Fruit fly (Drosophila melanogaster) whole organism, embryonic: ENCODE measurements around the gene CG12009.

Experiments used
- Aef1 ChIP-seq: fragments of 200-800 bp; sonication (Bioruptor generic); IDR thresholded peaks from 3 replicates; pipeline ENCODE4 v1.3.6; 2022; ENCODE audit warnings: missing biosample characterization, missing genetic modification characterization
- Antp ChIP-seq: fragments of 200-800 bp; sonication (Bioruptor generic); optimal IDR thresholded peaks from 3 replicates; lab custom pipeline; 2016; ENCODE audit warnings: missing biosample characterization, missing genetic modification characterization
- Asciz ChIP-seq: fragments of 200-800 bp; sonication (Bioruptor generic); optimal IDR thresholded peaks from 2 replicates; lab custom pipeline; 2017; ENCODE audit warnings: missing biosample characterization, mild to moderate bottlenecking, missing genetic modification characterization, missing genetic modification reagents
- BEAF-32 ChIP-seq: fragments of 200-800 bp; sonication (Bioruptor generic); optimal IDR thresholded peaks from 3 replicates; lab custom pipeline; 2017; ENCODE audit warnings: missing biosample characterization, missing genetic modification characterization, mild to moderate bottlenecking, moderate library complexity, missing genetic modification reagents
- Blimp-1 ChIP-seq: fragments of 200-800 bp; sonication (Bioruptor generic); optimal IDR thresholded peaks from 3 replicates; lab custom pipeline; 2018; ENCODE audit warnings: missing biosample characterization, missing genetic modification characterization, mild to moderate bottlenecking, moderate library complexity, missing genetic modification reagents
- BtbVII ChIP-seq: fragments of 200-800 bp; sonication (Bioruptor generic); optimal IDR thresholded peaks from 3 replicates; lab custom pipeline; 2017; ENCODE audit warnings: missing biosample characterization, mild to moderate bottlenecking, missing genetic modification characterization
- CG10366 ChIP-seq: fragments of 200-800 bp; sonication (Bioruptor generic); IDR thresholded peaks from 2 replicates; pipeline ENCODE4 v1.3.6; 2022; ENCODE audit warnings: missing biosample characterization, missing genetic modification characterization
- CG10431 ChIP-seq: fragments of 200-800 bp; sonication (Bioruptor generic); optimal IDR thresholded peaks from 3 replicates; lab custom pipeline; 2018; ENCODE audit warnings: missing biosample characterization, mild to moderate bottlenecking, missing genetic modification characterization
- CG11398 ChIP-seq: fragments of 200-800 bp; sonication (Bioruptor generic); optimal IDR thresholded peaks from 2 replicates; lab custom pipeline; 2016; ENCODE audit warnings: missing biosample characterization, missing genetic modification characterization
- CG11456 ChIP-seq: fragments of 200-800 bp; sonication (Bioruptor generic); IDR thresholded peaks from 3 replicates; pipeline ENCODE4 v1.3.6; 2022; ENCODE audit warnings: missing biosample characterization, missing genetic modification characterization
- CG11696 ChIP-seq: fragments of 200-800 bp; sonication (Bioruptor generic); IDR thresholded peaks from 2 replicates; pipeline ENCODE4 v1.3.6; 2022; ENCODE audit warnings: missing biosample characterization, missing genetic modification characterization
- CG12104 ChIP-seq: fragments of 200-800 bp; sonication (Bioruptor generic); optimal IDR thresholded peaks from 3 replicates; lab custom pipeline; 2016; ENCODE audit warnings: missing biosample characterization, missing genetic modification characterization
- CG12299 ChIP-seq: fragments of 200-800 bp; sonication (Bioruptor generic); optimal IDR thresholded peaks from 2 replicates; lab custom pipeline; 2018; ENCODE audit warnings: missing biosample characterization, mild to moderate bottlenecking, missing genetic modification characterization
- CG12391 ChIP-seq: fragments of 200-800 bp; sonication (Bioruptor generic); optimal IDR thresholded peaks from 3 replicates; lab custom pipeline; 2018; ENCODE audit warnings: missing biosample characterization, mild to moderate bottlenecking, missing genetic modification characterization, moderate library complexity
- CG15269 ChIP-seq: fragments of 200-800 bp; sonication (Bioruptor generic); optimal IDR thresholded peaks from 2 replicates; lab custom pipeline; 2018; ENCODE audit warnings: missing biosample characterization, mild to moderate bottlenecking, missing genetic modification characterization, moderate library complexity
- CG17385 ChIP-seq: fragments of 200-800 bp; sonication (Bioruptor generic); optimal IDR thresholded peaks from 3 replicates; lab custom pipeline; 2018; ENCODE audit warnings: missing biosample characterization, mild to moderate bottlenecking, missing genetic modification characterization
- CG17829 ChIP-seq: fragments of 200-800 bp; optimal IDR thresholded peaks from 2 replicates; lab custom pipeline; 2019; ENCODE audit warnings: missing biosample characterization, mild to moderate bottlenecking, missing genetic modification characterization, moderate library complexity
- CG2889 ChIP-seq: fragments of 200-800 bp; sonication (Bioruptor generic); IDR thresholded peaks from 3 replicates; pipeline ENCODE4 v1.3.6; 2022; ENCODE audit warnings: missing biosample characterization, missing genetic modification characterization
- CG30403 ChIP-seq: fragments of 200-800 bp; sonication (Bioruptor generic); optimal IDR thresholded peaks from 3 replicates; lab custom pipeline; 2016; ENCODE audit warnings: missing biosample characterization, missing genetic modification characterization
- CG3847 ChIP-seq: fragments of 200-800 bp; sonication (Bioruptor generic); IDR thresholded peaks from 2 replicates; pipeline ENCODE4 v1.3.6; 2022; ENCODE audit warnings: missing biosample characterization, missing genetic modification characterization
- CG4282 ChIP-seq: fragments of 200-800 bp; sonication (Bioruptor generic); optimal IDR thresholded peaks from 2 replicates; lab custom pipeline; 2016; ENCODE audit warnings: missing biosample characterization, missing genetic modification characterization
- CG4360 ChIP-seq: fragments of 200-800 bp; sonication (Bioruptor generic); IDR thresholded peaks from 2 replicates; pipeline ENCODE4 v1.3.6; 2022; ENCODE audit warnings: missing biosample characterization, missing genetic modification characterization
- CG7839 ChIP-seq: fragments of 200-800 bp; sonication (Bioruptor generic); optimal IDR thresholded peaks from 3 replicates; lab custom pipeline; 2018; ENCODE audit warnings: missing biosample characterization, mild to moderate bottlenecking, missing genetic modification characterization, moderate library complexity
- CG8765 ChIP-seq: fragments of 200-800 bp; sonication (Bioruptor generic); IDR thresholded peaks from 2 replicates; pipeline ENCODE4 v1.3.6; 2022; ENCODE audit warnings: missing biosample characterization, missing genetic modification characterization
- CG9437 ChIP-seq: fragments of 200-800 bp; sonication (Bioruptor generic); optimal IDR thresholded peaks from 2 replicates; lab custom pipeline; 2018; ENCODE audit warnings: missing biosample characterization, mild to moderate bottlenecking, missing genetic modification characterization
- Chrac-16 ChIP-seq: fragments of 200-800 bp; sonication (Bioruptor generic); optimal IDR thresholded peaks from 3 replicates; lab custom pipeline; 2016; ENCODE audit warnings: missing biosample characterization, missing genetic modification characterization
- Dll ChIP-seq: fragments of 200-800 bp; sonication (Bioruptor generic); IDR thresholded peaks from 4 replicates; pipeline ENCODE4 v1.3.6; 2022; ENCODE audit warnings: missing biosample characterization, missing genetic modification characterization; ENCODE audit not compliant: partially characterized antibody
- HLH4C ChIP-seq: fragments of 200-800 bp; sonication (Bioruptor generic); IDR thresholded peaks from 3 replicates; pipeline ENCODE4 v1.3.6; 2022; ENCODE audit warnings: missing biosample characterization, missing genetic modification characterization; ENCODE audit not compliant: partially characterized antibody
- Hmx ChIP-seq: fragments of 200-800 bp; sonication (Bioruptor generic); optimal IDR thresholded peaks from 2 replicates; lab custom pipeline; 2016; ENCODE audit warnings: missing biosample characterization, missing genetic modification characterization
- MBD-R2 ChIP-seq: fragments of 200-800 bp; sonication (Bioruptor generic); IDR thresholded peaks from 2 replicates; pipeline ENCODE4 v1.3.6; 2022; ENCODE audit warnings: missing biosample characterization, missing genetic modification characterization
- Neu2 ChIP-seq: fragments of 200-800 bp; sonication (Bioruptor generic); optimal IDR thresholded peaks from 3 replicates; lab custom pipeline; 2016; ENCODE audit warnings: missing biosample characterization, missing genetic modification characterization, borderline replicate concordance
- Oli ChIP-seq: fragments of 200-800 bp; sonication (Bioruptor generic); optimal IDR thresholded peaks from 2 replicates; lab custom pipeline; 2018; ENCODE audit warnings: missing biosample characterization, mild to moderate bottlenecking, missing genetic modification characterization, moderate library complexity
- Opbp ChIP-seq: fragments of 200-800 bp; sonication (Bioruptor generic); IDR thresholded peaks from 3 replicates; pipeline ENCODE4 v1.3.6; 2022; ENCODE audit warnings: missing biosample characterization, missing genetic modification characterization; ENCODE audit not compliant: partially characterized antibody
- Sox100B ChIP-seq: fragments of 200-800 bp; sonication (Bioruptor generic); optimal IDR thresholded peaks from 3 replicates; lab custom pipeline; 2018; ENCODE audit warnings: missing biosample characterization, mild to moderate bottlenecking, missing genetic modification characterization
- Sox102F ChIP-seq: fragments of 200-800 bp; sonication (Bioruptor generic); optimal IDR thresholded peaks from 2 replicates; lab custom pipeline; 2018; ENCODE audit warnings: missing biosample characterization, mild to moderate bottlenecking, missing genetic modification characterization, moderate library complexity
- ab ChIP-seq: fragments of 200-800 bp; sonication (Bioruptor generic); optimal IDR thresholded peaks from 2 replicates; lab custom pipeline; 2016; ENCODE audit warnings: missing biosample characterization, missing genetic modification characterization
- al ChIP-seq: fragments of 200-800 bp; sonication (Bioruptor generic); IDR thresholded peaks from 2 replicates; pipeline ENCODE4 v1.3.6; 2022; ENCODE audit warnings: missing biosample characterization, missing genetic modification characterization
- ap ChIP-seq: fragments of 200-800 bp; sonication (Bioruptor generic); IDR thresholded peaks from 2 replicates; pipeline ENCODE4 v1.3.6; 2022; ENCODE audit warnings: missing biosample characterization, missing genetic modification characterization
- corto ChIP-seq: fragments of 200-800 bp; sonication (Bioruptor generic); optimal IDR thresholded peaks from 2 replicates; lab custom pipeline; 2016; ENCODE audit warnings: missing biosample characterization, mild to moderate bottlenecking, missing genetic modification characterization, moderate library complexity
- crol ChIP-seq: fragments of 200-800 bp; sonication (Bioruptor generic); IDR thresholded peaks from 2 replicates; pipeline ENCODE4 v1.3.6; 2022; ENCODE audit warnings: missing biosample characterization, missing genetic modification characterization
- fd102C ChIP-seq: fragments of 200-800 bp; sonication (Bioruptor generic); optimal IDR thresholded peaks from 2 replicates; lab custom pipeline; 2018; ENCODE audit warnings: missing biosample characterization, mild to moderate bottlenecking, missing genetic modification characterization, moderate library complexity
- fd96Cb ChIP-seq: fragments of 200-800 bp; sonication (Bioruptor generic); optimal IDR thresholded peaks from 2 replicates; lab custom pipeline; 2018; ENCODE audit warnings: missing biosample characterization, mild to moderate bottlenecking, missing genetic modification characterization, moderate library complexity
- gcm ChIP-seq: fragments of 200-800 bp; sonication (Bioruptor generic); optimal IDR thresholded peaks from 2 replicates; lab custom pipeline; 2019; ENCODE audit warnings: missing biosample characterization, mild to moderate bottlenecking, missing genetic modification characterization, moderate library complexity
- nerfin-1 ChIP-seq: fragments of 200-800 bp; sonication (Bioruptor generic); optimal IDR thresholded peaks from 3 replicates; lab custom pipeline; 2019; ENCODE audit warnings: missing biosample characterization, mild to moderate bottlenecking, missing genetic modification characterization, moderate library complexity
- onecut ChIP-seq: fragments of 200-800 bp; sonication (Bioruptor generic); IDR thresholded peaks from 2 replicates; pipeline ENCODE4 v1.3.6; 2022; ENCODE audit warnings: missing biosample characterization, missing genetic modification characterization
- pho ChIP-seq: fragments of 200-800 bp; sonication (Bioruptor generic); optimal IDR thresholded peaks from 2 replicates; lab custom pipeline; 2016; ENCODE audit warnings: missing biosample characterization, missing genetic modification characterization
- pnt ChIP-seq: fragments of 200-800 bp; sonication (Bioruptor generic); optimal IDR thresholded peaks from 3 replicates; lab custom pipeline; 2016; ENCODE audit warnings: missing biosample characterization, missing genetic modification characterization
- so ChIP-seq: fragments of 200-800 bp; sonication (Bioruptor generic); IDR thresholded peaks from 3 replicates; pipeline ENCODE4 v1.3.6; 2022; ENCODE audit warnings: missing biosample characterization, missing genetic modification characterization
- trh ChIP-seq: fragments of 200-800 bp; sonication (Bioruptor generic); optimal IDR thresholded peaks from 2 replicates; lab custom pipeline; 2016; ENCODE audit warnings: missing biosample characterization, missing genetic modification characterization
- tup ChIP-seq: fragments of 200-800 bp; sonication (Bioruptor generic); optimal IDR thresholded peaks from 2 replicates; lab custom pipeline; 2016; ENCODE audit warnings: missing biosample characterization, mild to moderate bottlenecking, missing genetic modification characterization, moderate library complexity
- z ChIP-seq: fragments of 200-800 bp; sonication (Bioruptor generic); IDR thresholded peaks from 3 replicates; pipeline ENCODE4 v1.3.6; 2022; ENCODE audit warnings: missing biosample characterization, missing genetic modification characterization

The CG12009 gene

dm6 chr3L:3303087-3303526, 11.8 kb downstream of the CG12009 start, which contains the start of gene CG14968 (continued):
- TF ChIP-seq CG15269, result peak; percentile 97
- peak; percentile 94 for TF ChIP-seq al (GFP tag; lab: Robert Waterston, UW)
- TF ChIP-seq CG12391 (tag; lab: Kevin White, UChicago), result peak; percentile 96
- TF ChIP-seq CG8765, result peak; percentile 88
- peak; percentile 95 for TF ChIP-seq ap
- TF ChIP-seq Hmx, result no peak
- TF ChIP-seq ab (GFP tag; lab: Kevin White, UChicago), result no peak
- peak; percentile 52 for TF ChIP-seq CG11398
- peak; percentile 95 for TF ChIP-seq Aef1 (GFP tag; lab: Robert Waterston, UW)
- TF ChIP-seq CG9437 (GFP tag; lab: Kevin White, UChicago), result peak; percentile 83
- TF ChIP-seq CG12299 (tag; lab: Kevin White, UChicago), result peak; percentile 87
- peak; percentile 93 for TF ChIP-seq CG30403 (GFP tag; lab: Kevin White, UChicago)
- TF ChIP-seq CG4282 (GFP tag; lab: Kevin White, UChicago), result no peak
- peak; percentile 97 for TF ChIP-seq Sox102F (GFP tag; lab: Kevin White, UChicago)
- TF ChIP-seq HLH4C (GFP tag; lab: Robert Waterston, UW), result no peak
- peak; percentile 97 for TF ChIP-seq CG10366 (GFP tag; lab: Robert Waterston, UW)
- TF ChIP-seq CG11696 (GFP tag; lab: Robert Waterston, UW), result peak; percentile 91
- peak; percentile 70 for TF ChIP-seq crol
- TF ChIP-seq pho (GFP tag; lab: Kevin White, UChicago), result peak; percentile 78
- TF ChIP-seq Chrac-16 (GFP tag; lab: Kevin White, UChicago), result peak; percentile 91
- TF ChIP-seq gcm (GFP tag; lab: Kevin White, UChicago), result peak; percentile 79
- peak; percentile 88 for TF ChIP-seq BtbVII (GFP tag; lab: Kevin White, UChicago)
- peak; percentile 91 for TF ChIP-seq corto (GFP tag; lab: Kevin White, UChicago)
- peak; percentile 97 for TF ChIP-seq CG11456 (GFP tag; lab: Robert Waterston, UW)
- peak; percentile 62; the same call in 1 of the 3 replicates for TF ChIP-seq z
- TF ChIP-seq Opbp (GFP tag; lab: Robert Waterston, UW), result no peak
- peak; percentile 86 for TF ChIP-seq onecut (GFP tag; lab: Robert Waterston, UW)
- peak; percentile 87 for TF ChIP-seq tup (GFP tag; lab: Kevin White, UChicago)
- peak; percentile 95 for TF ChIP-seq CG7839 (tag; lab: Kevin White, UChicago)
- peak; percentile 97 for TF ChIP-seq so (GFP tag; lab: Robert Waterston, UW)
- TF ChIP-seq CG4360 (GFP tag; lab: Robert Waterston, UW), result peak; percentile 67
- TF ChIP-seq nerfin-1 (tag; lab: Kevin White, UChicago), result peak; percentile 82
- TF ChIP-seq Oli (tag; lab: Kevin White, UChicago), result peak; percentile 93
- peak; percentile 86 for TF ChIP-seq Sox100B (GFP tag; lab: Kevin White, UChicago)
- TF ChIP-seq BEAF-32 (GFP tag; lab: Kevin White, UChicago), result no peak
- no peak for TF ChIP-seq fd102C (GFP tag; lab: Kevin White, UChicago)
- peak; percentile 94 for TF ChIP-seq fd96Cb
- TF ChIP-seq CG17385 (GFP tag; lab: Kevin White, UChicago), result peak; percentile 91
- TF ChIP-seq Dll (GFP tag; lab: Robert Waterston, UW), result no peak
- TF ChIP-seq MBD-R2 (GFP tag; lab: Robert Waterston, UW), result peak; percentile 93
- TF ChIP-seq CG10431, result peak; percentile 54
- peak; percentile 93 for TF ChIP-seq CG2889
- TF ChIP-seq CG17829, result peak; percentile 91
- TF ChIP-seq Asciz, result peak; percentile 88
- peak; percentile 19 for TF ChIP-seq pnt (GFP tag; lab: Kevin White, UChicago)
- no peak for TF ChIP-seq Neu2 (GFP tag; lab: Kevin White, UChicago)
- TF ChIP-seq Antp (GFP tag; lab: Kevin White, UChicago), result peak; percentile 23
- TF ChIP-seq CG12104, result peak; percentile 95
- peak; percentile 95 for TF ChIP-seq Blimp-1 (GFP tag; lab: Kevin White, UChicago)
- TF ChIP-seq trh (GFP tag; lab: Kevin White, UChicago), result peak; percentile 86
- TF ChIP-seq CG3847 (GFP tag; lab: Robert Waterston, UW), result peak; percentile 98
